Worm (Caenorhabditis elegans) whole organism, early embryonic: ENCODE results near the gene R04B5.6.

Experiments
- F13C5.2 ChIP-seq: sonication (generic microtip); optimal IDR thresholded peaks from 2 replicates; lab custom pipeline; 2017; ENCODE audit warnings: mild to moderate bottlenecking, missing genetic modification characterization, inconsistent platforms, missing compliant biosample characterization
- aly-1 ChIP-seq: sonication (generic microtip); optimal IDR thresholded peaks from 2 replicates; lab custom pipeline; 2016; ENCODE audit warnings: missing genetic modification characterization, missing compliant biosample characterization
- ama-1 ChIP-seq: fragments of 150-350 bp; optimal IDR thresholded peaks from 2 replicates; lab custom pipeline; 2014
- ceh-13 ChIP-seq: fragments of 200-800 bp; sonication (Bioruptor generic); optimal IDR thresholded peaks from 2 replicates; lab custom pipeline; 2018; ENCODE audit warnings: mild to moderate bottlenecking, missing genetic modification characterization, missing compliant biosample characterization
- ceh-36 ChIP-seq: sonication (generic microtip); optimal IDR thresholded peaks from 2 replicates; lab custom pipeline; 2016; ENCODE audit warnings: missing genetic modification characterization, inconsistent platforms, missing compliant biosample characterization
- ets-7 ChIP-seq: sonication (generic microtip); optimal IDR thresholded peaks from 2 replicates; lab custom pipeline; 2016; ENCODE audit warnings: missing genotype, missing genetic modification characterization, missing compliant biosample characterization
- flt-1 ChIP-seq: fragments of 200-800 bp; sonication (Bioruptor generic); IDR thresholded peaks from 2 replicates; pipeline ENCODE4 v1.3.6; 2022; ENCODE audit warnings: missing genetic modification characterization, missing compliant biosample characterization
- hmg-4 ChIP-seq: fragments of 200-800 bp; sonication (Bioruptor generic); optimal IDR thresholded peaks from 2 replicates; lab custom pipeline; 2018; ENCODE audit warnings: mild to moderate bottlenecking, missing genetic modification characterization, missing compliant biosample characterization
- hnd-1 ChIP-seq: sonication (generic microtip); optimal IDR thresholded peaks from 2 replicates; lab custom pipeline; 2016; ENCODE audit warnings: missing genetic modification characterization, missing compliant biosample characterization
- pes-1 ChIP-seq: fragments of 200-800 bp; sonication (Bioruptor generic); IDR thresholded peaks from 2 replicates; pipeline ENCODE4 v1.3.6; 2022; ENCODE audit warnings: missing genetic modification reagents, missing genetic modification characterization, missing compliant biosample characterization
- tbx-11 ChIP-seq: fragments of 200-800 bp; sonication (Bioruptor generic); IDR thresholded peaks from 2 replicates; pipeline ENCODE4 v1.3.6; 2022; ENCODE audit warnings: missing genetic modification characterization, missing compliant biosample characterization
- tbx-37 ChIP-seq: fragments of 200-800 bp; sonication (Bioruptor generic); conservative IDR thresholded peaks from 2 replicates; pipeline ENCODE4 v1.3.6; 2022; ENCODE audit warnings: missing genetic modification reagents, missing genetic modification characterization, missing compliant biosample characterization
- tra-4 ChIP-seq: sonication (generic microtip); optimal IDR thresholded peaks from 2 replicates; lab custom pipeline; 2017; ENCODE audit warnings: missing genetic modification characterization, missing compliant biosample characterization

DNA sequence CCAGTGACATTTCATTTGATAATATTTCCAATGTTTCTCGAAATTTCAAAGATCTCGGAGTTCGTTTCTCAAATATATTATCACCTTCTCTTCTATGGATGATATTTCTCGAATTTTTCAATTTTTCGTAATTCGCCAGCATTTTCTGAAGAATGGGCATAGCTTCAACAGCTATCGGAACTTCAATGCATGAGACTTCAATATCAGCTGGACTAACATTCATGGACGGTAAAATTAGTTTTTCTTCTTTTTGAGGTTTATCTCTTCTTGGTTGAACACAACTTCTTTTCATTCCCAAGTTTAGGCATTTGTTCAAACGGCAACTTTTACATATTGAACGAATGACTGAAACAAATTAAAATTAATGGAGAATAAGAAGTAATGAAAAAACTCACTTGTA lies 4.1 kb upstream of the R04B5.6 start:
- no peak for TF ChIP-seq ama-1 (lab: Kevin White, UChicago)
- no peak for TF ChIP-seq hmg-4 (GFP tag; lab: Kevin White, UChicago)
- no peak for TF ChIP-seq ceh-13 (GFP tag; lab: Kevin White, UChicago)
- TF ChIP-seq hnd-1 (tag; lab: Kevin White, UChicago): no peak
- TF ChIP-seq F13C5.2 (tag; lab: Kevin White, UChicago): no peak
- TF ChIP-seq pes-1 (GFP tag; lab: Robert Waterston, UW): no peak
- no peak for TF ChIP-seq tbx-37 (GFP tag; lab: Robert Waterston, UW)
- TF ChIP-seq flt-1 (GFP tag; lab: Robert Waterston, UW): no peak
- no peak for TF ChIP-seq tbx-11
- no peak for TF ChIP-seq ceh-36 (tag; lab: Kevin White, UChicago)
- TF ChIP-seq ets-7 (tag; lab: Kevin White, UChicago): no peak
- TF ChIP-seq aly-1 (tag; lab: Kevin White, UChicago): no peak
- TF ChIP-seq tra-4 (tag; lab: Kevin White, UChicago): no peak
